Worm (Caenorhabditis elegans): ENCODE data around the gene F11D5.6.

DNA sequence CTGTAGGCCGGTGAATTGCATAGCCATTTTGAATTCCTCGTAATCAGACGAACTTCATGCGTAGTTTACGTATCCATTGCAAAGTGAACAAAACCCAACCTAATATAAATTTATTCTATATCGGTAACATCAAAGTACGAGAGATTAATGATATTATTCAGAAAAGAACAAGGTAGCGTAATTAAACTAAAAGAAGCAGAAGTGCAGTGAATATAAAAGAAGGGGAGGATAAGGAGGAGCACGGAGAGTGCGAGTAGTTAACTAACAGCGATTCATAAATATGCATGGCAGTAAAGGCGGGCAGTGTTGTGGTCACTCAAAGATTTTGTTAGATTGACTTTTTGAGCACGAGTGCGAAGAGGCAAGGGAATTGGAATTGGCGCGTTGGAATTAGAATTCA is 48.6 kb upstream of the F11D5.6 start, which contains the start of gene clc-3:
- TF ChIP-seq ztf-29 (GFP tag; IDR thresholded peaks at IDR 0.05): no peak
- no peak for TF ChIP-seq med-1 (GFP tag; optimal IDR thresholded peaks at IDR 0.05; ENCODE audit: insufficient read depth)
- no peak for TF ChIP-seq tab-1 (GFP tag; IDR thresholded peaks at IDR 0.05)
- TF ChIP-seq cog-1 (tag; optimal IDR thresholded peaks at IDR 0.05): no peak
- TF ChIP-seq klf-2 (GFP tag; conservative IDR thresholded peaks at IDR 0.05): no peak

Data from whole organism, midembryonic.